Worm (Caenorhabditis elegans) whole organism, midembryonic: ENCODE measurements around the gene clec-75.

Experiments used
- T22C8.4 ChIP-seq: fragments of 200-800 bp; sonication (Bioruptor generic); IDR thresholded peaks from 2 replicates; pipeline ENCODE4 v1.3.6; 2022; ENCODE audit warnings: missing genetic modification characterization, missing compliant biosample characterization
- cog-1 ChIP-seq: sonication (generic microtip); optimal IDR thresholded peaks from 2 replicates; lab custom pipeline; 2016; ENCODE audit warnings: missing genetic modification characterization, missing compliant biosample characterization
- flt-1 ChIP-seq: fragments of 200-800 bp; sonication (Bioruptor generic); IDR thresholded peaks from 2 replicates; pipeline ENCODE4 v1.3.6; 2022; ENCODE audit warnings: missing genetic modification characterization, missing compliant biosample characterization
- klf-2 ChIP-seq: fragments of 200-800 bp; sonication (Bioruptor generic); conservative IDR thresholded peaks from 2 replicates; pipeline ENCODE4 v1.3.6; 2022; ENCODE audit warnings: missing genetic modification reagents, missing genetic modification characterization, missing compliant biosample characterization
- med-1 ChIP-seq: sonication (generic microtip); optimal IDR thresholded peaks from 2 replicates; lab custom pipeline; 2017; ENCODE audit warnings: missing genetic modification characterization, mild to moderate bottlenecking, missing compliant biosample characterization, antibody characterized with exemption, missing genetic modification reagents; ENCODE audit not compliant: insufficient read depth
- ref-1 ChIP-seq: fragments of 200-800 bp; sonication (Bioruptor generic); conservative IDR thresholded peaks from 2 replicates; pipeline ENCODE4 v1.3.6; 2022; ENCODE audit warnings: missing genetic modification reagents, missing genetic modification characterization, missing compliant biosample characterization
- tab-1 ChIP-seq: fragments of 200-800 bp; sonication (Bioruptor generic); IDR thresholded peaks from 2 replicates; pipeline ENCODE4 v1.3.6; 2022; ENCODE audit warnings: missing genetic modification characterization, missing compliant biosample characterization
- ztf-23 ChIP-seq: fragments of 200-800 bp; sonication (Bioruptor generic); IDR thresholded peaks from 2 replicates; pipeline ENCODE4 v1.3.6; 2022; ENCODE audit warnings: missing genetic modification reagents, missing genetic modification characterization, missing compliant biosample characterization
- ztf-29 ChIP-seq: fragments of 200-800 bp; sonication (Bioruptor generic); IDR thresholded peaks from 2 replicates; pipeline ENCODE4 v1.3.6; 2022; ENCODE audit warnings: missing genetic modification reagents, missing genetic modification characterization, missing compliant biosample characterization

DNA sequence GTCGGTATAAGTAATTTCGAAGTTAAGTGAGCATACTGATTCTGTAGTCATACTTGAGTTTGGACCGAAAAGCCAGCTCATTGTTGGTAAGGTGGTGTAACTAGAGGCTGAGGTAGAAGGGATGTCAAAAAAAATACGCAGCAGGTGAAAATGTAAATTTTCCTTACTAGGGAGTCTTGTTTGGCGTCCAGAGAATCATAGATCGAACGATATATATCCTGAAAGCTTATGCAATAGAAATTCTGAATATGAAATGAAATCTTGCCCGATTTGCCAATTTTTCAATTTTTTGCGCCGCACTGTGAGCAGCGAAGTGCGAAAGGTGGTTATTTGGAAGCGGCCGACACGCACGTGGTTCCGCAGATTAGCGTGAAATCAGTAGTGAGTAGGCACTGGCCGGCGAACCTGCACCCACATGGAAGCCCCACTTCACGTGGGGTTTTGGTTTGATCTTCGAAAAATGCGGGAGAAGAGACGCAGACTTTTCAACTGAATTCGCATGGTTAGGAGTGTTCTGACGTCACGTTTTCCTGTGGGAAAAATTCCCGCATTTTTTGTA is 17.5 kb downstream of the clec-75 start, which contains the start of gene srh-220:
- TF ChIP-seq flt-1: no peak
- TF ChIP-seq cog-1 (tag; lab: Kevin White, UChicago): no peak
- TF ChIP-seq ztf-23 (GFP tag; lab: Robert Waterston, UW): no peak
- TF ChIP-seq med-1 (GFP tag; lab: Kevin White, UChicago): no peak
- no peak for TF ChIP-seq klf-2 (GFP tag; lab: Robert Waterston, UW)
- no peak for TF ChIP-seq T22C8.4 (GFP tag; lab: Robert Waterston, UW)
- no peak for TF ChIP-seq ztf-29 (GFP tag; lab: Robert Waterston, UW)
- no peak for TF ChIP-seq ref-1 (GFP tag; lab: Robert Waterston, UW)
- no peak for TF ChIP-seq tab-1 (GFP tag; lab: Robert Waterston, UW)
